Fruit fly (Drosophila melanogaster) whole organism, embryonic: ENCODE data around the gene CG14805.

Experiments
- CG10979 ChIP-seq: fragments of 200-800 bp; sonication (Bioruptor generic); optimal IDR thresholded peaks from 2 replicates; lab custom pipeline; 2018; ENCODE audit warnings: missing biosample characterization, mild to moderate bottlenecking, missing genetic modification characterization, moderate library complexity
- CG11456 ChIP-seq: fragments of 200-800 bp; sonication (Bioruptor generic); IDR thresholded peaks from 3 replicates; pipeline ENCODE4 v1.3.6; 2022; ENCODE audit warnings: missing biosample characterization, missing genetic modification characterization
- CG11696 ChIP-seq: fragments of 200-800 bp; sonication (Bioruptor generic); IDR thresholded peaks from 2 replicates; pipeline ENCODE4 v1.3.6; 2022; ENCODE audit warnings: missing biosample characterization, missing genetic modification characterization
- CG12236 ChIP-seq: fragments of 200-800 bp; sonication (Bioruptor generic); optimal IDR thresholded peaks from 2 replicates; lab custom pipeline; 2016; ENCODE audit warnings: missing biosample characterization, missing genetic modification characterization
- CG15011 ChIP-seq: fragments of 200-800 bp; sonication (Bioruptor generic); optimal IDR thresholded peaks from 3 replicates; lab custom pipeline; 2018; ENCODE audit warnings: missing biosample characterization, mild to moderate bottlenecking, missing genetic modification characterization
- CG1603 ChIP-seq: fragments of 200-800 bp; sonication (Bioruptor generic); optimal IDR thresholded peaks from 2 replicates; lab custom pipeline; 2019; ENCODE audit warnings: missing biosample characterization, mild to moderate bottlenecking, missing genetic modification characterization, moderate library complexity
- CG17361 ChIP-seq: fragments of 200-800 bp; sonication (Bioruptor generic); IDR thresholded peaks from 3 replicates; pipeline ENCODE4 v1.3.6; 2022; ENCODE audit warnings: missing biosample characterization, missing genetic modification characterization
- CG2129 ChIP-seq: fragments of 200-800 bp; sonication (Bioruptor generic); IDR thresholded peaks from 2 replicates; pipeline ENCODE4 v1.3.6; 2022; ENCODE audit warnings: missing biosample characterization, missing genetic modification characterization; ENCODE audit not compliant: partially characterized antibody
- CG30020 ChIP-seq: fragments of 200-800 bp; optimal IDR thresholded peaks from 2 replicates; lab custom pipeline; 2019; ENCODE audit warnings: missing biosample characterization, mild to moderate bottlenecking, missing genetic modification characterization, moderate library complexity
- CG30431 ChIP-seq: fragments of 200-800 bp; sonication (Bioruptor generic); optimal IDR thresholded peaks from 2 replicates; lab custom pipeline; 2017; ENCODE audit warnings: missing biosample characterization, missing genetic modification characterization
- CG32767 ChIP-seq: fragments of 200-800 bp; sonication (Bioruptor generic); IDR thresholded peaks from 2 replicates; pipeline ENCODE4 v1.3.6; 2022; ENCODE audit warnings: missing biosample characterization, missing genetic modification characterization
- CG42726 ChIP-seq: fragments of 200-800 bp; sonication (Bioruptor generic); IDR thresholded peaks from 2 replicates; pipeline ENCODE4 v1.3.6; 2022; ENCODE audit warnings: missing biosample characterization, missing genetic modification characterization; ENCODE audit not compliant: partially characterized antibody
- CG4730 ChIP-seq: fragments of 200-800 bp; sonication (Bioruptor generic); IDR thresholded peaks from 2 replicates; pipeline ENCODE4 v1.3.6; 2022; ENCODE audit warnings: missing biosample characterization, missing genetic modification characterization
- CG6689 ChIP-seq: fragments of 200-800 bp; sonication (Bioruptor generic); IDR thresholded peaks from 2 replicates; pipeline ENCODE4 v1.3.6; 2022; ENCODE audit warnings: missing biosample characterization, missing genetic modification characterization
- CG8290 ChIP-seq, 3 experiments: fragments of 200-800 bp; sonication (Bioruptor generic); optimal IDR thresholded peaks; 2 replicates each; lab custom pipeline; 2016 to 2019; ENCODE audit warnings: missing biosample characterization in 3 of 3, missing genetic modification characterization in 3 of 3, mild to moderate bottlenecking in 2 of 3, moderate library complexity in 1 of 3
- CG8388 ChIP-seq: fragments of 200-800 bp; sonication (Bioruptor generic); optimal IDR thresholded peaks from 2 replicates; lab custom pipeline; 2019; ENCODE audit warnings: missing biosample characterization, mild to moderate bottlenecking, missing genetic modification characterization, moderate library complexity
- CG8765 ChIP-seq: fragments of 200-800 bp; sonication (Bioruptor generic); IDR thresholded peaks from 2 replicates; pipeline ENCODE4 v1.3.6; 2022; ENCODE audit warnings: missing biosample characterization, missing genetic modification characterization
- CG8944 ChIP-seq: fragments of 200-800 bp; sonication (Bioruptor generic); optimal IDR thresholded peaks from 3 replicates; lab custom pipeline; 2016; ENCODE audit warnings: missing biosample characterization, missing genetic modification characterization
- CG9932 ChIP-seq: fragments of 200-800 bp; sonication (Bioruptor generic); IDR thresholded peaks from 2 replicates; pipeline ENCODE4 v1.3.6; 2022; ENCODE audit warnings: missing biosample characterization, missing genetic modification characterization
- Chrac-16 ChIP-seq: fragments of 200-800 bp; sonication (Bioruptor generic); optimal IDR thresholded peaks from 3 replicates; lab custom pipeline; 2016; ENCODE audit warnings: missing biosample characterization, missing genetic modification characterization
- Dip2 ChIP-seq: fragments of 200-800 bp; sonication (Bioruptor generic); IDR thresholded peaks from 2 replicates; pipeline ENCODE4 v1.3.6; 2022; ENCODE audit warnings: missing biosample characterization, missing genetic modification characterization
- E2f2 ChIP-seq: fragments of 200-800 bp; sonication (Bioruptor generic); IDR thresholded peaks from 2 replicates; pipeline ENCODE4 v1.3.6; 2022; ENCODE audit warnings: missing biosample characterization, missing genetic modification characterization
- Fer3 ChIP-seq: fragments of 200-800 bp; sonication (Bioruptor generic); optimal IDR thresholded peaks from 2 replicates; lab custom pipeline; 2018; ENCODE audit warnings: missing biosample characterization, mild to moderate bottlenecking, missing genetic modification characterization, moderate library complexity
- HLH4C ChIP-seq: fragments of 200-800 bp; sonication (Bioruptor generic); IDR thresholded peaks from 3 replicates; pipeline ENCODE4 v1.3.6; 2022; ENCODE audit warnings: missing biosample characterization, missing genetic modification characterization; ENCODE audit not compliant: partially characterized antibody
- Jarid2 ChIP-seq: fragments of 200-800 bp; sonication (Bioruptor generic); optimal IDR thresholded peaks from 3 replicates; lab custom pipeline; 2017; ENCODE audit warnings: mild to moderate bottlenecking, missing biosample characterization, missing genetic modification reagents, missing genetic modification characterization
- Med ChIP-seq: fragments of 200-800 bp; sonication (Bioruptor generic); peaks from one replicate; lab custom pipeline; 2016; ENCODE audit warnings: missing biosample characterization, missing genetic modification characterization, mild to moderate bottlenecking, inconsistent platforms, moderate library complexity
- Spps ChIP-seq: fragments of 200-800 bp; sonication (Bioruptor generic); optimal IDR thresholded peaks from 2 replicates; lab custom pipeline; 2018; ENCODE audit warnings: missing biosample characterization, mild to moderate bottlenecking, missing genetic modification characterization
- Vsx1 ChIP-seq: fragments of 200-800 bp; sonication (Bioruptor generic); optimal IDR thresholded peaks from 2 replicates; lab custom pipeline; 2017; ENCODE audit warnings: missing biosample characterization, mild to moderate bottlenecking, missing genetic modification characterization, missing genetic modification reagents
- Xbp1 ChIP-seq: fragments of 200-800 bp; sonication (Bioruptor generic); optimal IDR thresholded peaks from 3 replicates; lab custom pipeline; 2016; ENCODE audit warnings: missing biosample characterization, mild to moderate bottlenecking, missing genetic modification characterization
- ase ChIP-seq: fragments of 200-800 bp; sonication (Bioruptor generic); IDR thresholded peaks from 3 replicates; pipeline ENCODE4 v1.3.6; 2022; ENCODE audit warnings: missing biosample characterization, missing genetic modification characterization
- br ChIP-seq: fragments of >200 bp; optimal IDR thresholded peaks from 2 replicates; lab custom pipeline; 2017
- cas ChIP-seq: fragments of 200-800 bp; sonication (Bioruptor generic); IDR thresholded peaks from 2 replicates; pipeline ENCODE4 v1.3.6; 2022; ENCODE audit warnings: missing biosample characterization, missing genetic modification characterization
- croc ChIP-seq: fragments of 200-800 bp; sonication (Bioruptor generic); conservative IDR thresholded peaks from 3 replicates; pipeline ENCODE4 v1.3.6; 2022; ENCODE audit warnings: missing biosample characterization, missing genetic modification characterization
- crol ChIP-seq: fragments of 200-800 bp; sonication (Bioruptor generic); IDR thresholded peaks from 2 replicates; pipeline ENCODE4 v1.3.6; 2022; ENCODE audit warnings: missing biosample characterization, missing genetic modification characterization
- dm ChIP-seq: fragments of 200-800 bp; sonication (Bioruptor generic); optimal IDR thresholded peaks from 3 replicates; lab custom pipeline; 2016; ENCODE audit warnings: missing biosample characterization, missing genetic modification characterization
- en ChIP-seq: fragments of 200-800 bp; sonication (Bioruptor generic); optimal IDR thresholded peaks from 2 replicates; lab custom pipeline; 2016; ENCODE audit warnings: missing biosample characterization, missing genetic modification characterization
- esg ChIP-seq: fragments of 200-800 bp; sonication (Bioruptor generic); conservative IDR thresholded peaks from 2 replicates; pipeline ENCODE4 v1.3.6; 2022; ENCODE audit warnings: missing biosample characterization, missing genetic modification characterization
- exex ChIP-seq: fragments of 200-800 bp; sonication (Bioruptor generic); optimal IDR thresholded peaks from 4 replicates; lab custom pipeline; 2018; ENCODE audit warnings: missing biosample characterization, mild to moderate bottlenecking, missing genetic modification characterization, moderate library complexity
- fru ChIP-seq: fragments of >200 bp; optimal IDR thresholded peaks from 2 replicates; lab custom pipeline; 2017
- hbn ChIP-seq: fragments of 200-800 bp; sonication (Bioruptor generic); IDR thresholded peaks from 2 replicates; pipeline ENCODE4 v1.3.6; 2022; ENCODE audit warnings: missing biosample characterization, missing genetic modification characterization; ENCODE audit not compliant: partially characterized antibody
- her ChIP-seq: fragments of 200-800 bp; sonication (Bioruptor generic); optimal IDR thresholded peaks from 2 replicates; lab custom pipeline; 2016; ENCODE audit warnings: missing biosample characterization, missing genetic modification characterization
- jing ChIP-seq: fragments of 200-800 bp; sonication (Bioruptor generic); optimal IDR thresholded peaks from 2 replicates; lab custom pipeline; 2018; ENCODE audit warnings: missing biosample characterization, mild to moderate bottlenecking, missing genetic modification characterization
- lbe ChIP-seq: fragments of 200-800 bp; sonication (Bioruptor generic); optimal IDR thresholded peaks from 2 replicates; lab custom pipeline; 2016; ENCODE audit warnings: missing biosample characterization, mild to moderate bottlenecking, missing genetic modification characterization
- nerfin-1 ChIP-seq: fragments of 200-800 bp; sonication (Bioruptor generic); optimal IDR thresholded peaks from 3 replicates; lab custom pipeline; 2019; ENCODE audit warnings: missing biosample characterization, mild to moderate bottlenecking, missing genetic modification characterization, moderate library complexity
- pan ChIP-seq, 4 experiments: fragments of >200 bp in 3 of 4; fragments of 200-800 bp in 1 of 4; sonication (Bioruptor generic) in 1 of 4; optimal IDR thresholded peaks in 3 of 4; IDR thresholded peaks in 1 of 4; 2 replicates each; pipeline versions ENCODE4 v1.3.6 to Lab custom; 2017 to 2022; ENCODE audit warnings: missing biosample characterization in 2 of 4, missing genetic modification characterization in 2 of 4, mixed read lengths in 1 of 4
- sens-2 ChIP-seq: fragments of 200-800 bp; sonication (Bioruptor generic); IDR thresholded peaks from 2 replicates; pipeline ENCODE4 v1.3.6; 2022; ENCODE audit warnings: missing biosample characterization, missing genetic modification characterization
- seq ChIP-seq: fragments of 200-800 bp; sonication (Bioruptor generic); IDR thresholded peaks from 2 replicates; pipeline ENCODE4 v1.3.6; 2022; ENCODE audit warnings: missing biosample characterization, missing genetic modification characterization
- tx ChIP-seq: fragments of 200-800 bp; sonication (Bioruptor generic); optimal IDR thresholded peaks from 2 replicates; lab custom pipeline; 2016; ENCODE audit warnings: missing biosample characterization, missing genetic modification characterization
- unpg ChIP-seq: fragments of 200-800 bp; sonication (Bioruptor generic); optimal IDR thresholded peaks from 3 replicates; lab custom pipeline; 2018; ENCODE audit warnings: missing biosample characterization, mild to moderate bottlenecking, missing genetic modification characterization, moderate library complexity
- usp ChIP-seq: fragments of >200 bp; optimal IDR thresholded peaks from 2 replicates; lab custom pipeline; 2017; ENCODE audit warnings: missing biosample characterization, missing genetic modification characterization

The CG14805 gene

dm6 chrX:1907727-1908264 lies 30.7 kb downstream of the CG14805 start, which contains the start of gene mip130 (continued):
- TF ChIP-seq usp (GFP tag; lab: Kevin White, UChicago), result no peak
- no peak for TF ChIP-seq sens-2 (GFP tag; lab: Robert Waterston, UW)
- TF ChIP-seq CG1603 (tag; lab: Kevin White, UChicago), result peak; percentile 50
- no peak; the same call in 1 of the 3 replicates for TF ChIP-seq CG17361 (GFP tag; lab: Robert Waterston, UW)
- TF ChIP-seq dm (GFP tag; lab: Kevin White, UChicago), result peak; percentile 4
- TF ChIP-seq CG15011, result no peak
- TF ChIP-seq HLH4C, result peak; percentile 59; the same call in 2 of the 3 replicates
- TF ChIP-seq crol, result no peak
- 0 out of 2 replicates have a peak, but pooled peaks have one; percentile 10 for TF ChIP-seq CG4730 (GFP tag; lab: Robert Waterston, UW)
- TF ChIP-seq CG30020 (tag; lab: Kevin White, UChicago), result peak; percentile 12
- TF ChIP-seq CG2129, result peak; percentile 48; the same call in 1 of the 2 replicates
- no peak for TF ChIP-seq pan (optimal IDR thresholded peaks at IDR 0.05; lab: Kevin White, UChicago)
- TF ChIP-seq pan (GFP tag; optimal IDR thresholded peaks at IDR 0.05 in 1 of 2, IDR thresholded peaks at IDR 0.05 in 1 of 2), result peak in 1 of 2 experiments; percentile 60
- 0 out of 2 replicates have a peak, but pooled peaks have one; percentile 36 for TF ChIP-seq CG32767
- peak; percentile 36 for TF ChIP-seq CG10979 (tag; lab: Kevin White, UChicago)
- TF ChIP-seq CG8388 (GFP tag; lab: Kevin White, UChicago), result peak; percentile 27
- TF ChIP-seq CG42726, result no peak
- no peak for TF ChIP-seq tx (GFP tag; lab: Kevin White, UChicago)
- TF ChIP-seq cas (GFP tag; lab: Robert Waterston, UW), result no peak
- TF ChIP-seq E2f2 (GFP tag; lab: Robert Waterston, UW), result peak; percentile 47; the same call in 1 of the 2 replicates
- TF ChIP-seq en, result no peak
- TF ChIP-seq fru (lab: Kevin White, UChicago), result no peak
- TF ChIP-seq Vsx1 (GFP tag; lab: Kevin White, UChicago), result no peak
- TF ChIP-seq br (lab: Kevin White, UChicago), result no peak
- peak; percentile 71 for TF ChIP-seq hbn (GFP tag; lab: Robert Waterston, UW)
- TF ChIP-seq lbe (GFP tag; lab: Kevin White, UChicago), result no peak
- TF ChIP-seq unpg (GFP tag; lab: Kevin White, UChicago), result peak; percentile 33
- TF ChIP-seq CG8944 (GFP tag; lab: Kevin White, UChicago), result no peak
- TF ChIP-seq jing, result no peak
- peak; percentile 54; the same call in 1 of the 3 replicates for TF ChIP-seq CG11456 (GFP tag; lab: Robert Waterston, UW)
- TF ChIP-seq CG11696, result no peak
- no peak for TF ChIP-seq nerfin-1 (tag; lab: Kevin White, UChicago)
- peak; percentile 13 for TF ChIP-seq Fer3
- no peak for TF ChIP-seq CG8290 (GFP tag; optimal IDR thresholded peaks at IDR 0.05; lab: Kevin White, UChicago)
- TF ChIP-seq CG8290 (tag; optimal IDR thresholded peaks at IDR 0.05; lab: Kevin White, UChicago), result no peak
- TF ChIP-seq CG30431, result no peak
- peak; percentile 50 for TF ChIP-seq esg (GFP tag; lab: Robert Waterston, UW)
- no peak for TF ChIP-seq exex (tag; lab: Kevin White, UChicago)
- TF ChIP-seq Xbp1 (GFP tag; lab: Kevin White, UChicago), result peak; percentile 25
- TF ChIP-seq ase (GFP tag; lab: Robert Waterston, UW), result 0 out of 3 replicates have a peak, but pooled peaks have one; percentile 30
- no peak for TF ChIP-seq Jarid2 (GFP tag; lab: Kevin White, UChicago)
- peak; percentile 67 for TF ChIP-seq CG6689 (GFP tag; lab: Robert Waterston, UW)
- TF ChIP-seq her (GFP tag; lab: Kevin White, UChicago), result no peak
- TF ChIP-seq CG8765 (GFP tag; lab: Robert Waterston, UW), result no peak
- peak; percentile 85 for TF ChIP-seq Med (GFP tag; lab: Kevin White, UChicago)
- TF ChIP-seq Chrac-16, result no peak
- peak; percentile 72 for TF ChIP-seq CG9932 (GFP tag; lab: Robert Waterston, UW)
- no peak for TF ChIP-seq Dip2 (GFP tag; lab: Robert Waterston, UW)
- TF ChIP-seq croc, result no peak
- TF ChIP-seq CG12236, result no peak
- TF ChIP-seq seq (GFP tag; lab: Robert Waterston, UW), result 0 out of 2 replicates have a peak, but pooled peaks have one; percentile 23
- no peak for TF ChIP-seq Spps (tag; lab: Kevin White, UChicago)
